Fruit fly (Drosophila melanogaster) whole organism, embryonic: ENCODE measurements around the gene TotM.

Experiments used
- Bteb2 ChIP-seq: fragments of 200-800 bp; sonication (Bioruptor generic); optimal IDR thresholded peaks from 2 replicates; lab custom pipeline; 2016; ENCODE audit warnings: missing biosample characterization, missing genetic modification characterization
- CG10654 ChIP-seq: fragments of 200-800 bp; sonication (Bioruptor generic); optimal IDR thresholded peaks from 2 replicates; lab custom pipeline; 2016; ENCODE audit warnings: missing biosample characterization, missing genetic modification characterization
- CG11398 ChIP-seq: fragments of 200-800 bp; sonication (Bioruptor generic); optimal IDR thresholded peaks from 2 replicates; lab custom pipeline; 2016; ENCODE audit warnings: missing biosample characterization, missing genetic modification characterization
- CG12299 ChIP-seq: fragments of 200-800 bp; sonication (Bioruptor generic); optimal IDR thresholded peaks from 2 replicates; lab custom pipeline; 2018; ENCODE audit warnings: missing biosample characterization, mild to moderate bottlenecking, missing genetic modification characterization
- CG13894 ChIP-seq: fragments of 200-800 bp; sonication (Bioruptor generic); optimal IDR thresholded peaks from 3 replicates; lab custom pipeline; 2018; ENCODE audit warnings: missing biosample characterization, mild to moderate bottlenecking, missing genetic modification characterization, moderate library complexity
- CG16813 ChIP-seq: fragments of 200-800 bp; sonication (Bioruptor generic); IDR thresholded peaks from 3 replicates; pipeline ENCODE4 v1.3.6; 2022; ENCODE audit warnings: missing biosample characterization, missing genetic modification characterization; ENCODE audit not compliant: partially characterized antibody
- CG17186 ChIP-seq: fragments of 200-800 bp; sonication (Bioruptor generic); optimal IDR thresholded peaks from 3 replicates; lab custom pipeline; 2017; ENCODE audit warnings: missing biosample characterization, missing genetic modification reagents, missing genetic modification characterization
- CG17361 ChIP-seq: fragments of 200-800 bp; sonication (Bioruptor generic); IDR thresholded peaks from 3 replicates; pipeline ENCODE4 v1.3.6; 2022; ENCODE audit warnings: missing biosample characterization, missing genetic modification characterization
- CG30403 ChIP-seq: fragments of 200-800 bp; sonication (Bioruptor generic); optimal IDR thresholded peaks from 3 replicates; lab custom pipeline; 2016; ENCODE audit warnings: missing biosample characterization, missing genetic modification characterization
- CG3838 ChIP-seq: fragments of 200-800 bp; sonication (Bioruptor generic); optimal IDR thresholded peaks from 3 replicates; lab custom pipeline; 2016; ENCODE audit warnings: missing biosample characterization, missing genetic modification characterization
- CG4820 ChIP-seq: fragments of 200-800 bp; sonication (Bioruptor generic); optimal IDR thresholded peaks from 3 replicates; lab custom pipeline; 2016; ENCODE audit warnings: missing biosample characterization, missing genetic modification characterization
- CG5180 ChIP-seq: fragments of 200-800 bp; sonication (Bioruptor generic); optimal IDR thresholded peaks from 3 replicates; lab custom pipeline; 2017; ENCODE audit warnings: missing biosample characterization, missing genetic modification characterization, mild to moderate bottlenecking, moderate library complexity, missing genetic modification reagents
- CG6654 ChIP-seq: fragments of 200-800 bp; sonication (Bioruptor generic); optimal IDR thresholded peaks from 2 replicates; lab custom pipeline; 2017; ENCODE audit warnings: missing biosample characterization, mild to moderate bottlenecking, missing genetic modification characterization
- CG7928 ChIP-seq: fragments of 200-800 bp; sonication (Bioruptor generic); optimal IDR thresholded peaks from 2 replicates; lab custom pipeline; 2017; ENCODE audit warnings: missing biosample characterization, mild to moderate bottlenecking, missing genetic modification characterization
- CG8290 ChIP-seq, 3 experiments: fragments of 200-800 bp; sonication (Bioruptor generic); optimal IDR thresholded peaks; 2 replicates each; lab custom pipeline; 2016 to 2019; ENCODE audit warnings: missing biosample characterization in 3 of 3, missing genetic modification characterization in 3 of 3, mild to moderate bottlenecking in 2 of 3, moderate library complexity in 1 of 3
- CG9727 ChIP-seq: fragments of 200-800 bp; sonication (Bioruptor generic); optimal IDR thresholded peaks from 3 replicates; lab custom pipeline; 2017; ENCODE audit warnings: missing biosample characterization, mild to moderate bottlenecking, missing genetic modification characterization
- CG9817 ChIP-seq: fragments of 200-800 bp; sonication (Bioruptor generic); optimal IDR thresholded peaks from 2 replicates; lab custom pipeline; 2018; ENCODE audit warnings: missing biosample characterization, mild to moderate bottlenecking, missing genetic modification characterization, moderate library complexity
- Chrac-16 ChIP-seq: fragments of 200-800 bp; sonication (Bioruptor generic); optimal IDR thresholded peaks from 3 replicates; lab custom pipeline; 2016; ENCODE audit warnings: missing biosample characterization, missing genetic modification characterization
- CrebB ChIP-seq: fragments of 200-800 bp; sonication (Bioruptor generic); optimal IDR thresholded peaks from 3 replicates; lab custom pipeline; 2018; ENCODE audit warnings: missing biosample characterization, mild to moderate bottlenecking, missing genetic modification characterization
- D19B ChIP-seq: fragments of 200-800 bp; sonication (Bioruptor generic); optimal IDR thresholded peaks from 2 replicates; lab custom pipeline; 2017; ENCODE audit warnings: missing biosample characterization, mild to moderate bottlenecking, missing genetic modification characterization
- Dad ChIP-seq: fragments of 200-800 bp; sonication (Bioruptor generic); optimal IDR thresholded peaks from 3 replicates; lab custom pipeline; 2016; ENCODE audit warnings: missing biosample characterization, missing genetic modification characterization
- Doc2 ChIP-seq: fragments of 200-800 bp; sonication (Bioruptor generic); IDR thresholded peaks from 2 replicates; pipeline ENCODE4 v1.3.6; 2022; ENCODE audit warnings: missing biosample characterization, missing genetic modification characterization
- Ets97D ChIP-seq: fragments of 200-800 bp; sonication (Bioruptor generic); optimal IDR thresholded peaks from 3 replicates; lab custom pipeline; 2016; ENCODE audit warnings: missing biosample characterization, missing genetic modification characterization
- Gug ChIP-seq: fragments of 200-800 bp; sonication (Bioruptor generic); IDR thresholded peaks from 4 replicates; pipeline ENCODE4 v1.3.6; 2022; ENCODE audit warnings: missing biosample characterization, missing genetic modification characterization
- Hr78 ChIP-seq, 2 experiments: fragments of 200-800 bp in 1 of 2; fragments of >200 bp in 1 of 2; sonication (Bioruptor generic) in 1 of 2; optimal IDR thresholded peaks; 2 replicates each; lab custom pipeline; 2017 to 2019; ENCODE audit warnings: missing biosample characterization in 2 of 2, missing genetic modification characterization in 2 of 2, mild to moderate bottlenecking in 1 of 2, moderate library complexity in 1 of 2
- MTF-1 ChIP-seq: fragments of 200-800 bp; sonication (Bioruptor generic); optimal IDR thresholded peaks from 2 replicates; lab custom pipeline; 2018; ENCODE audit warnings: missing biosample characterization, mild to moderate bottlenecking, missing genetic modification characterization, borderline replicate concordance
- Neu2 ChIP-seq: fragments of 200-800 bp; sonication (Bioruptor generic); optimal IDR thresholded peaks from 3 replicates; lab custom pipeline; 2016; ENCODE audit warnings: missing biosample characterization, missing genetic modification characterization, borderline replicate concordance
- Opbp ChIP-seq: fragments of 200-800 bp; sonication (Bioruptor generic); IDR thresholded peaks from 3 replicates; pipeline ENCODE4 v1.3.6; 2022; ENCODE audit warnings: missing biosample characterization, missing genetic modification characterization; ENCODE audit not compliant: partially characterized antibody
- Ravus ChIP-seq: fragments of 200-800 bp; sonication (Bioruptor generic); IDR thresholded peaks from 2 replicates; pipeline ENCODE4 v1.3.6; 2022; ENCODE audit warnings: missing biosample characterization, missing genetic modification characterization
- Sox102F ChIP-seq: fragments of 200-800 bp; sonication (Bioruptor generic); optimal IDR thresholded peaks from 2 replicates; lab custom pipeline; 2018; ENCODE audit warnings: missing biosample characterization, mild to moderate bottlenecking, missing genetic modification characterization, moderate library complexity
- Stat92E ChIP-seq, 3 experiments: fragments of >200 bp in 2 of 3; fragments of 200-800 bp in 1 of 3; sonication (Bioruptor generic) in 1 of 3; optimal IDR thresholded peaks; 2 replicates each; lab custom pipeline; 2017 to 2019; ENCODE audit warnings: missing biosample characterization in 3 of 3, missing genetic modification characterization in 3 of 3, mild to moderate bottlenecking in 1 of 3, moderate library complexity in 1 of 3
- ab ChIP-seq: fragments of 200-800 bp; sonication (Bioruptor generic); optimal IDR thresholded peaks from 2 replicates; lab custom pipeline; 2016; ENCODE audit warnings: missing biosample characterization, missing genetic modification characterization
- ac ChIP-seq: fragments of 200-800 bp; sonication (Bioruptor generic); optimal IDR thresholded peaks from 3 replicates; lab custom pipeline; 2017; ENCODE audit warnings: missing biosample characterization, mild to moderate bottlenecking, missing genetic modification characterization
- cas ChIP-seq: fragments of 200-800 bp; sonication (Bioruptor generic); IDR thresholded peaks from 2 replicates; pipeline ENCODE4 v1.3.6; 2022; ENCODE audit warnings: missing biosample characterization, missing genetic modification characterization
- dati ChIP-seq: fragments of 200-800 bp; sonication (Bioruptor generic); IDR thresholded peaks from 2 replicates; pipeline ENCODE4 v1.3.6; 2022; ENCODE audit warnings: missing biosample characterization, missing genetic modification characterization
- eyg ChIP-seq: fragments of 200-800 bp; sonication (Bioruptor generic); optimal IDR thresholded peaks from 3 replicates; lab custom pipeline; 2016; ENCODE audit warnings: missing biosample characterization, missing genetic modification characterization
- fd3F ChIP-seq: fragments of 200-800 bp; sonication (Bioruptor generic); optimal IDR thresholded peaks from 2 replicates; lab custom pipeline; 2018; ENCODE audit warnings: missing biosample characterization, mild to moderate bottlenecking, missing genetic modification characterization, moderate library complexity
- ftz-f1 ChIP-seq: fragments of 200-800 bp; sonication (Bioruptor generic); optimal IDR thresholded peaks from 2 replicates; lab custom pipeline; 2016; ENCODE audit warnings: missing biosample characterization, missing genetic modification characterization
- grn ChIP-seq: fragments of 200-800 bp; sonication (Bioruptor generic); optimal IDR thresholded peaks from 3 replicates; lab custom pipeline; 2017; ENCODE audit warnings: missing biosample characterization, missing genetic modification characterization
- gsb ChIP-seq: fragments of 200-800 bp; sonication (Bioruptor generic); IDR thresholded peaks from 2 replicates; pipeline ENCODE4 v1.3.6; 2022; ENCODE audit warnings: missing biosample characterization, missing genetic modification characterization
- hbn ChIP-seq: fragments of 200-800 bp; sonication (Bioruptor generic); IDR thresholded peaks from 2 replicates; pipeline ENCODE4 v1.3.6; 2022; ENCODE audit warnings: missing biosample characterization, missing genetic modification characterization; ENCODE audit not compliant: partially characterized antibody
- hkb ChIP-seq, 2 experiments: fragments of 200-800 bp in 1 of 2; fragments of >200 bp in 1 of 2; sonication (Bioruptor generic) in 1 of 2; IDR thresholded peaks in 1 of 2; optimal IDR thresholded peaks in 1 of 2; 2 replicates each; pipeline versions ENCODE4 v1.3.6 to Lab custom; 2017 to 2022; ENCODE audit warnings: missing biosample characterization in 1 of 2, missing genetic modification characterization in 1 of 2
- nerfin-2 ChIP-seq: fragments of 200-800 bp; sonication (Bioruptor generic); IDR thresholded peaks from 2 replicates; pipeline ENCODE4 v1.3.6; 2022; ENCODE audit warnings: missing biosample characterization, missing genetic modification characterization; ENCODE audit not compliant: partially characterized antibody
- p53 ChIP-seq: fragments of 200-800 bp; sonication (Bioruptor generic); optimal IDR thresholded peaks from 2 replicates; lab custom pipeline; 2016; ENCODE audit warnings: missing biosample characterization, missing genetic modification characterization
- pum ChIP-seq: fragments of 200-800 bp; sonication (Bioruptor generic); optimal IDR thresholded peaks from 2 replicates; lab custom pipeline; 2016; ENCODE audit warnings: missing biosample characterization, missing genetic modification characterization
- ssp ChIP-seq: fragments of 200-800 bp; sonication (Bioruptor generic); IDR thresholded peaks from 2 replicates; pipeline ENCODE4 v1.3.6; 2022; ENCODE audit warnings: missing biosample characterization, missing genetic modification characterization
- vnd ChIP-seq: fragments of 200-800 bp; sonication (Bioruptor generic); IDR thresholded peaks from 3 replicates; pipeline ENCODE4 v1.3.6; 2022; ENCODE audit warnings: missing biosample characterization, missing genetic modification characterization; ENCODE audit not compliant: partially characterized antibody
- yki ChIP-seq: fragments of >200 bp; optimal IDR thresholded peaks from 3 replicates; lab custom pipeline; 2018

Gene TotM

DNA sequence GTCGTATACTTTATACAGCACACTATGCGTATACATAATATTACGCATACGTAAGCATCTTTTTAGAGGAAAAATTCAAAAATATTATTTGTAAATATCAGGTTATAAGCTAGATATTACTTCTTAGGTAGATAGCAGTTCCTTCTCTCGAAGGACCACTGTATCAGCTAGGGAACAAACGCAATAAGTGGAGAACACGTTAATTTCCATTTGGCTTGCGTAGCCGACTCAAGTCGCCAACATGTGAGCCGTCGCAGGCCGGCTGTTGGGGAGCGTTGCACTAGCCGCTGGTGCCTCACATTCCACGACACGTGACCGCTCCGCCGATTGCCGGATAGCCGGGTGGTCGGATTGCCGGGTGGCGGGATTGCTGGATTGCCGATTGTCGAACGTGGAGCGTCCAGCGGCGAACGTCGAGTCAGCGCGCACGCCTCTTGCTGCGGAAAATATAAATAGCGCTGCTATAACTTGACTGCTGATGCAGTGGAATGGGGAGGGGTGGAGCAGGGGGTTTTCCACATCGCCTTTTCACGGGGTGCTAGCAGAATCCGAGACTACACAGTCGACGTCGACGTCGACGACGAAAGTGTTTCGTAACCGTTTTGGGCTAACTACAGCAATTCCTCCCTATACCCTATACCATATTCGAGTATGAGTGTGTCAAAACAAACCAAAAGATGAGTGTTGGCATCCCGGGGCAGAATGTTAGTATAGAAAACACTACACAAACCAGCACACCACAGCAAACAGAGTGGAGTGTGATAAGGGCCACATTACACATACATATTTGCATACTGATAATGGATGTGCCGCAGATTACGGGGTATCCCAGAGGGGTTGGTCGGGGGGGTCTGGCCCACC, 26.4 kb upstream of the TotM start (continued):
- TF ChIP-seq CG30403 (GFP tag; lab: Kevin White, UChicago) = no peak
- TF ChIP-seq MTF-1 (GFP tag; lab: Kevin White, UChicago) = peak; percentile 45
- no peak for TF ChIP-seq Hr78 (GFP tag; optimal IDR thresholded peaks at IDR 0.05; lab: Kevin White, UChicago)
- no peak for TF ChIP-seq Ravus (GFP tag; lab: Robert Waterston, UW)
- TF ChIP-seq Neu2 (GFP tag; lab: Kevin White, UChicago) = no peak
- peak; percentile 31 for TF ChIP-seq CG9727 (GFP tag; lab: Kevin White, UChicago)
- no peak for TF ChIP-seq nerfin-2
- no peak for TF ChIP-seq Bteb2 (GFP tag; lab: Kevin White, UChicago)
- TF ChIP-seq yki = no peak
- no peak for TF ChIP-seq Doc2 (GFP tag; lab: Robert Waterston, UW)
- no peak for TF ChIP-seq CG12299 (tag; lab: Kevin White, UChicago)
- no peak for TF ChIP-seq gsb (GFP tag; lab: Robert Waterston, UW)
- TF ChIP-seq dati (GFP tag; lab: Robert Waterston, UW) = no peak
- no peak for TF ChIP-seq p53 (GFP tag; lab: Kevin White, UChicago)
- no peak for TF ChIP-seq vnd (GFP tag; lab: Robert Waterston, UW)
- TF ChIP-seq CG16813 = no peak
- TF ChIP-seq CG4820 (GFP tag; lab: Kevin White, UChicago) = peak; percentile 33
- TF ChIP-seq CG17186 (GFP tag; lab: Kevin White, UChicago) = no peak
- no peak for TF ChIP-seq cas (GFP tag; lab: Robert Waterston, UW)
- no peak for TF ChIP-seq D19B (GFP tag; lab: Kevin White, UChicago)
- peak; percentile 93 for TF ChIP-seq CG5180
- no peak for TF ChIP-seq CrebB (tag; lab: Kevin White, UChicago)
- no peak for TF ChIP-seq CG10654
- no peak for TF ChIP-seq grn (GFP tag; lab: Kevin White, UChicago)
- TF ChIP-seq hbn (GFP tag; lab: Robert Waterston, UW) = no peak
- no peak for TF ChIP-seq CG3838
- no peak for TF ChIP-seq Chrac-16 (GFP tag; lab: Kevin White, UChicago)
- no peak for TF ChIP-seq ac (GFP tag; lab: Kevin White, UChicago)
- TF ChIP-seq CG13894 (tag; lab: Kevin White, UChicago) = no peak
- TF ChIP-seq Stat92E (GFP tag; optimal IDR thresholded peaks at IDR 0.05; lab: Kevin White, UChicago) = no peak
- TF ChIP-seq CG9817 (tag; lab: Kevin White, UChicago) = no peak
- no peak for TF ChIP-seq CG7928 (GFP tag; lab: Kevin White, UChicago)
- no peak for TF ChIP-seq Dad (GFP tag; lab: Kevin White, UChicago)
- no peak for TF ChIP-seq pum (GFP tag; lab: Kevin White, UChicago)
- peak; percentile 25 for TF ChIP-seq CG11398
- TF ChIP-seq eyg (GFP tag; lab: Kevin White, UChicago) = no peak
- TF ChIP-seq ssp (GFP tag; lab: Robert Waterston, UW) = no peak
- TF ChIP-seq ab (GFP tag; lab: Kevin White, UChicago) = no peak
- TF ChIP-seq Gug (GFP tag; lab: Robert Waterston, UW) = no peak
- peak; percentile 0 for TF ChIP-seq CG6654
- no peak for TF ChIP-seq ftz-f1 (GFP tag; lab: Kevin White, UChicago)
- no peak for TF ChIP-seq CG8290 (GFP tag; optimal IDR thresholded peaks at IDR 0.05; lab: Kevin White, UChicago)
- peak in 1 of 2 experiments; percentile 50 for TF ChIP-seq CG8290 (tag; optimal IDR thresholded peaks at IDR 0.05; lab: Kevin White, UChicago)
- TF ChIP-seq fd3F = no peak
- TF ChIP-seq Sox102F (GFP tag; lab: Kevin White, UChicago) = peak; percentile 21
- peak; percentile 26; the same call in 1 of the 3 replicates for TF ChIP-seq CG17361 (GFP tag; lab: Robert Waterston, UW)
- TF ChIP-seq Opbp (GFP tag; lab: Robert Waterston, UW) = peak; percentile 52; the same call in 1 of the 3 replicates
- TF ChIP-seq hkb (optimal IDR thresholded peaks at IDR 0.05; lab: Kevin White, UChicago) = no peak
- TF ChIP-seq hkb (GFP tag; IDR thresholded peaks at IDR 0.05; lab: Robert Waterston, UW) = no peak
- no peak for TF ChIP-seq Ets97D
